Worm (Caenorhabditis elegans) whole organism, young adult: Measurements from ENCODE around the gene mlc-2.
A peak's percentile ranks its signal among the peaks of the same experiment; 100 is the strongest.
"Not testable (repeated sequence)": the region's sequence is repeated elsewhere in the genome, so short reads cannot be mapped to it uniquely, and the experiment has no call there.

Experiments
- B0019.2 ChIP-seq: fragments of 200-800 bp; sonication (Bioruptor generic); conservative IDR thresholded peaks from 2 replicates; pipeline ENCODE4 v1.3.6; 2022; ENCODE audit warnings: missing genetic modification reagents, missing genetic modification characterization, missing compliant biosample characterization
- C06A6.2 ChIP-seq: fragments of 200-800 bp; sonication (Bioruptor generic); conservative IDR thresholded peaks from 2 replicates; pipeline ENCODE4 v1.3.6; 2022; ENCODE audit warnings: missing genetic modification characterization, missing compliant biosample characterization
- D2030.7 ChIP-seq: fragments of 200-800 bp; sonication (Bioruptor generic); IDR thresholded peaks from 2 replicates; pipeline ENCODE4 v1.3.6; 2022; ENCODE audit warnings: missing genetic modification reagents, missing genetic modification characterization, missing compliant biosample characterization
- F33H1.4 ChIP-seq: fragments of 200-800 bp; sonication (Bioruptor generic); IDR thresholded peaks from 2 replicates; pipeline ENCODE4 v1.3.6; 2022; ENCODE audit warnings: missing genetic modification reagents, missing genetic modification characterization, missing compliant biosample characterization
- F37B4.10 ChIP-seq: fragments of 200-800 bp; sonication (Bioruptor generic); IDR thresholded peaks from 2 replicates; pipeline ENCODE4 v1.3.6; 2022; ENCODE audit warnings: missing genetic modification characterization, missing compliant biosample characterization
- F39B2.1 ChIP-seq: fragments of 200-800 bp; sonication (Bioruptor generic); IDR thresholded peaks from 2 replicates; pipeline ENCODE4 v1.3.6; 2022; ENCODE audit warnings: missing genetic modification reagents, missing genetic modification characterization, missing compliant biosample characterization
- F52B5.7 ChIP-seq: sonication (generic microtip); optimal IDR thresholded peaks from 2 replicates; lab custom pipeline; 2016; ENCODE audit warnings: mild to moderate bottlenecking, missing genetic modification characterization, missing compliant biosample characterization
- K11D2.4 ChIP-seq: fragments of 200-800 bp; sonication (Bioruptor generic); IDR thresholded peaks from 2 replicates; pipeline ENCODE4 v1.3.6; 2022; ENCODE audit warnings: missing genetic modification reagents, missing genetic modification characterization, missing compliant biosample characterization
- Y53G8AR.9 ChIP-seq: fragments of 200-800 bp; sonication (Bioruptor generic); conservative IDR thresholded peaks from 2 replicates; pipeline ENCODE4 v1.3.6; 2022; ENCODE audit warnings: missing genetic modification reagents, missing genetic modification characterization, missing compliant biosample characterization
- Y56A3A.18 ChIP-seq: fragments of 200-800 bp; sonication (Bioruptor generic); IDR thresholded peaks from 2 replicates; pipeline ENCODE4 v1.3.6; 2022; ENCODE audit warnings: missing genetic modification reagents, missing genetic modification characterization, missing compliant biosample characterization
- aptf-2 ChIP-seq: fragments of 200-800 bp; sonication (Bioruptor generic); conservative IDR thresholded peaks from 2 replicates; pipeline ENCODE4 v1.3.6; 2022; ENCODE audit warnings: missing genetic modification reagents, missing genetic modification characterization, missing compliant biosample characterization
- aptf-3 ChIP-seq: fragments of 200-800 bp; sonication (Bioruptor generic); IDR thresholded peaks from 2 replicates; pipeline ENCODE4 v1.3.6; 2022; ENCODE audit warnings: missing genetic modification characterization, missing compliant biosample characterization
- attf-6 ChIP-seq: fragments of 200-800 bp; sonication (Bioruptor generic); IDR thresholded peaks from 2 replicates; pipeline ENCODE4 v1.3.6; 2022; ENCODE audit warnings: missing genetic modification reagents, missing genetic modification characterization, missing compliant biosample characterization
- cebp-1 ChIP-seq, 2 experiments: fragments of 200-800 bp in 1 of 2; sonication (Bioruptor generic) in 1 of 2; sonication (generic microtip) in 1 of 2; IDR thresholded peaks in 1 of 2; optimal IDR thresholded peaks in 1 of 2; 2 replicates each; pipeline versions ENCODE4 v1.3.6 to Lab custom; 2017 to 2022; ENCODE audit warnings: missing compliant biosample characterization in 2 of 2, missing genetic modification characterization in 2 of 2, mild to moderate bottlenecking in 1 of 2, missing genetic modification reagents in 1 of 2, moderate library complexity in 1 of 2
- cebp-2 ChIP-seq: fragments of 200-800 bp; sonication (Bioruptor generic); IDR thresholded peaks from 2 replicates; pipeline ENCODE4 v1.3.6; 2022; ENCODE audit warnings: missing genetic modification characterization, missing compliant biosample characterization
- ceh-58 ChIP-seq: fragments of 200-800 bp; sonication (Bioruptor generic); IDR thresholded peaks from 2 replicates; pipeline ENCODE4 v1.3.6; 2022; ENCODE audit warnings: missing genetic modification characterization, missing compliant biosample characterization
- ceh-79 ChIP-seq: sonication (generic microtip); optimal IDR thresholded peaks from 2 replicates; lab custom pipeline; 2017; ENCODE audit warnings: mild to moderate bottlenecking, missing genetic modification characterization, missing compliant biosample characterization
- efl-1 ChIP-seq: fragments of 150-350 bp; optimal IDR thresholded peaks from 2 replicates; lab custom pipeline; 2014; ENCODE audit warnings: missing biosample characterization, missing genetic modification reagents, missing genetic modification characterization
- egl-18 ChIP-seq: fragments of 200-800 bp; sonication (Bioruptor generic); IDR thresholded peaks from 2 replicates; pipeline ENCODE4 v1.3.6; 2022; ENCODE audit warnings: missing genetic modification reagents, missing genetic modification characterization, missing compliant biosample characterization
- egrh-3 ChIP-seq: fragments of 200-800 bp; sonication (Bioruptor generic); IDR thresholded peaks from 2 replicates; pipeline ENCODE4 v1.3.6; 2022; ENCODE audit warnings: missing genetic modification reagents, missing genetic modification characterization, missing compliant biosample characterization
- ekl-4 ChIP-seq: fragments of 200-800 bp; sonication (Bioruptor generic); IDR thresholded peaks from 2 replicates; pipeline ENCODE4 v1.3.6; 2022; ENCODE audit warnings: missing genetic modification reagents, missing genetic modification characterization, missing compliant biosample characterization
- hmg-1.2 ChIP-seq: fragments of 200-800 bp; sonication (Bioruptor generic); IDR thresholded peaks from 2 replicates; pipeline ENCODE4 v1.3.6; 2022; ENCODE audit warnings: missing genetic modification reagents, missing genetic modification characterization, missing compliant biosample characterization
- hmg-20 ChIP-seq: fragments of 200-800 bp; sonication (Bioruptor generic); IDR thresholded peaks from 2 replicates; pipeline ENCODE4 v1.3.6; 2022; ENCODE audit warnings: missing genetic modification reagents, missing genetic modification characterization, missing compliant biosample characterization
- lag-1 ChIP-seq: fragments of 200-800 bp; sonication (Bioruptor generic); IDR thresholded peaks from 2 replicates; pipeline ENCODE4 v1.3.6; 2022; ENCODE audit warnings: missing genetic modification reagents, missing genetic modification characterization, missing compliant biosample characterization
- let-526 ChIP-seq: fragments of 200-800 bp; sonication (Bioruptor generic); IDR thresholded peaks from 2 replicates; pipeline ENCODE4 v1.3.6; 2022; ENCODE audit warnings: missing genetic modification reagents, missing genetic modification characterization, missing compliant biosample characterization
- lsl-1 ChIP-seq: fragments of 200-800 bp; sonication (Bioruptor generic); optimal IDR thresholded peaks from 2 replicates; lab custom pipeline; 2018; ENCODE audit warnings: mild to moderate bottlenecking, missing genetic modification characterization, moderate library complexity, missing compliant biosample characterization
- madf-10 ChIP-seq: sonication (generic microtip); optimal IDR thresholded peaks from 2 replicates; lab custom pipeline; 2016; ENCODE audit warnings: mild to moderate bottlenecking, missing genetic modification characterization, missing compliant biosample characterization
- madf-3 ChIP-seq: fragments of 200-800 bp; sonication (Bioruptor generic); IDR thresholded peaks from 2 replicates; pipeline ENCODE4 v1.3.6; 2022; ENCODE audit warnings: missing genetic modification reagents, missing genetic modification characterization, missing compliant biosample characterization
- madf-6 ChIP-seq: fragments of 200-800 bp; sonication (Bioruptor generic); IDR thresholded peaks from 2 replicates; pipeline ENCODE4 v1.3.6; 2022; ENCODE audit warnings: missing genetic modification reagents, missing genetic modification characterization, missing compliant biosample characterization
- nfya-2 ChIP-seq: fragments of 200-800 bp; sonication (Bioruptor generic); IDR thresholded peaks from 2 replicates; pipeline ENCODE4 v1.3.6; 2022; ENCODE audit warnings: missing genetic modification reagents, missing genetic modification characterization, missing compliant biosample characterization
- nfyb-1 ChIP-seq: fragments of 200-800 bp; sonication (Bioruptor generic); IDR thresholded peaks from 2 replicates; pipeline ENCODE4 v1.3.6; 2022; ENCODE audit warnings: missing genetic modification reagents, missing genetic modification characterization, missing compliant biosample characterization
- nhr-120 ChIP-seq: fragments of 200-800 bp; sonication (Bioruptor generic); IDR thresholded peaks from 2 replicates; pipeline ENCODE4 v1.3.6; 2022; ENCODE audit warnings: missing genetic modification characterization, missing compliant biosample characterization
- nhr-179 ChIP-seq: sonication (generic microtip); optimal IDR thresholded peaks from 2 replicates; lab custom pipeline; 2016; ENCODE audit warnings: mild to moderate bottlenecking, missing genetic modification characterization, missing compliant biosample characterization
- nhr-80 ChIP-seq: sonication (generic microtip); optimal IDR thresholded peaks from 2 replicates; lab custom pipeline; 2016; ENCODE audit warnings: missing genetic modification characterization, missing compliant biosample characterization
- pbrm-1 ChIP-seq: fragments of 200-800 bp; sonication (Bioruptor generic); IDR thresholded peaks from 2 replicates; pipeline ENCODE4 v1.3.6; 2022; ENCODE audit warnings: missing genetic modification reagents, missing genetic modification characterization, missing compliant biosample characterization
- sea-2 ChIP-seq: fragments of 200-800 bp; sonication (Bioruptor generic); IDR thresholded peaks from 2 replicates; pipeline ENCODE4 v1.3.6; 2022; ENCODE audit warnings: missing genetic modification characterization, missing compliant biosample characterization
- snpc-4 ChIP-seq, 5 experiments: fragments of 150-350 bp in 1 of 5; sonication (generic microtip) in 4 of 5; optimal IDR thresholded peaks; 2 replicates each; lab custom pipeline; 2014 to 2018; ENCODE audit warnings: missing genetic modification characterization in 5 of 5, missing biosample characterization in 3 of 5, antibody characterized with exemption in 2 of 5, mild to moderate bottlenecking in 2 of 5, missing compliant biosample characterization in 2 of 5, missing genotype in 2 of 5, moderate library complexity in 2 of 5, missing genetic modification reagents in 1 of 5
- sptf-2 ChIP-seq: fragments of 200-800 bp; sonication (Bioruptor generic); optimal IDR thresholded peaks from 2 replicates; lab custom pipeline; 2018; ENCODE audit warnings: mild to moderate bottlenecking, missing genetic modification characterization, missing compliant biosample characterization
- unc-62 ChIP-seq: fragments of 150-350 bp; optimal IDR thresholded peaks from 2 replicates; lab custom pipeline; 2014; ENCODE audit warnings: missing biosample characterization, missing genetic modification reagents, missing genetic modification characterization
- ztf-25 ChIP-seq: fragments of 200-800 bp; sonication (Bioruptor generic); IDR thresholded peaks from 2 replicates; pipeline ENCODE4 v1.3.6; 2022; ENCODE audit warnings: missing genetic modification reagents, missing genetic modification characterization, missing compliant biosample characterization
- ztf-26 ChIP-seq: sonication (generic microtip); optimal IDR thresholded peaks from 2 replicates; lab custom pipeline; 2017; ENCODE audit warnings: missing genetic modification characterization, missing compliant biosample characterization
- ztf-6 ChIP-seq: fragments of 200-800 bp; sonication (Bioruptor generic); IDR thresholded peaks from 2 replicates; pipeline ENCODE4 v1.3.6; 2022; ENCODE audit warnings: missing genetic modification reagents, missing genetic modification characterization, missing compliant biosample characterization

Gene mlc-2

ce11 chrX:17442539-17442938 is 13.8 kb downstream of the mlc-2 start:
- TF ChIP-seq sea-2 (GFP tag; lab: Robert Waterston, UW) = peak; percentile 85
- TF ChIP-seq egrh-3 (GFP tag; lab: Robert Waterston, UW) = peak; percentile 79; the same call in 1 of the 2 replicates
- TF ChIP-seq cebp-2 (GFP tag; lab: Robert Waterston, UW) = peak; percentile 99
- TF ChIP-seq nfya-2 (GFP tag; lab: Robert Waterston, UW) = 0 out of 2 replicates have a peak, but pooled peaks have one; percentile 84
- TF ChIP-seq egl-18 = peak; percentile 88; the same call in 1 of the 2 replicates
- TF ChIP-seq nfyb-1 (GFP tag; lab: Robert Waterston, UW) = peak; percentile 76
- TF ChIP-seq cebp-1 (GFP tag; IDR thresholded peaks at IDR 0.05; lab: Robert Waterston, UW) = peak; percentile 57; the same call in 1 of the 2 replicates
- not testable (repeated sequence) for TF ChIP-seq cebp-1 (tag; optimal IDR thresholded peaks at IDR 0.05; lab: Kevin White, UChicago)
- peak; percentile 73; the same call in 1 of the 2 replicates for TF ChIP-seq let-526 (GFP tag; lab: Robert Waterston, UW)
- 0 out of 2 replicates have a peak, but pooled peaks have one; percentile 28 for TF ChIP-seq madf-6 (GFP tag; lab: Robert Waterston, UW)
- peak; percentile 74; the same call in 1 of the 2 replicates for TF ChIP-seq madf-3
- TF ChIP-seq pbrm-1 = 0 out of 2 replicates have a peak, but pooled peaks have one; percentile 47
- TF ChIP-seq attf-6 (GFP tag; lab: Robert Waterston, UW) = peak; percentile 70; the same call in 1 of the 2 replicates
- TF ChIP-seq nhr-120 (GFP tag; lab: Robert Waterston, UW) = peak; percentile 97
- TF ChIP-seq Y53G8AR.9 (GFP tag; lab: Robert Waterston, UW) = peak; percentile 71; the same call in 1 of the 2 replicates
- TF ChIP-seq B0019.2 (GFP tag; lab: Robert Waterston, UW) = peak; percentile 48
- TF ChIP-seq ztf-25 (GFP tag; lab: Robert Waterston, UW) = peak; percentile 81; the same call in 1 of the 2 replicates
- TF ChIP-seq aptf-2 (GFP tag; lab: Robert Waterston, UW) = peak; percentile 70; the same call in 1 of the 2 replicates
- TF ChIP-seq C06A6.2 = peak; percentile 64; the same call in 1 of the 2 replicates
- TF ChIP-seq F39B2.1 = 0 out of 2 replicates have a peak, but pooled peaks have one; percentile 10
- peak; percentile 86; the same call in 1 of the 2 replicates for TF ChIP-seq Y56A3A.18 (GFP tag; lab: Robert Waterston, UW)
- peak; percentile 90 for TF ChIP-seq ztf-6 (GFP tag; lab: Robert Waterston, UW)
- TF ChIP-seq K11D2.4 (GFP tag; lab: Robert Waterston, UW) = 0 out of 2 replicates have a peak, but pooled peaks have one; percentile 55
- TF ChIP-seq ceh-58 = peak; percentile 92; the same call in 1 of the 2 replicates
- peak; percentile 97 for TF ChIP-seq aptf-3
- TF ChIP-seq lag-1 (GFP tag; lab: Robert Waterston, UW) = peak; percentile 96
- peak; percentile 59 for TF ChIP-seq D2030.7 (GFP tag; lab: Robert Waterston, UW)
- peak; percentile 67; the same call in 1 of the 2 replicates for TF ChIP-seq ekl-4 (GFP tag; lab: Robert Waterston, UW)
- TF ChIP-seq, all 124 proteins: peak for 27; not testable (repeated sequence) for 97

DNA sequence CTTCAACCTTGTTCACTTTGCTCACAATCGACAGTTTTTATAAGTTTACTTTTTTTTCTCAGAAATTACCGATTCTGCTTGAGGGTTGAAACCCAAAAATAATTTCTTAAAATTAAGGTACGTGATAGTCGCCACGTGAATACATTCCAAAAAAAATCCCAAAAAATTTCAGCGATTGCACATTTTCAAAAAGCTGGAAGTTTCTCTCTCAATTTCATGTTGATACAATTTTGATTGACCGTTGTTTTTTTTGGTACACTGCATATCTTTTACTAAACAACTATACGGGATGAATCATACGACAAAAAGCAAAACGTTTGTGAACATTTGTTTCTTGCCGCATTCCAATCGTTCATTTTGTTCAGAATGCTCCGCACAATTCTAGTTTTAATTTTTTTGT is 18.0 kb downstream of the mlc-2 start, which contains the start of gene C36E6.8:
C36E6.8 (plus strand) TSS at position 301 of the 400 bp plus-strand sequence.
- TF ChIP-seq ztf-26 (tag; lab: Kevin White, UChicago) = no peak
- TF ChIP-seq nhr-179 (tag; lab: Kevin White, UChicago) = no peak
- no peak for TF ChIP-seq nfyb-1 (GFP tag; lab: Robert Waterston, UW)
- TF ChIP-seq hmg-20 = no peak
- TF ChIP-seq F37B4.10 (GFP tag; lab: Robert Waterston, UW) = no peak
- TF ChIP-seq F52B5.7 (tag; lab: Kevin White, UChicago) = no peak
- TF ChIP-seq efl-1 (GFP tag; lab: Kevin White, UChicago) = no peak

ce11 chrX:17434234-17434633 is 22.2 kb downstream of the mlc-2 start, which contains the start of gene fubl-3:
Gene fubl-3 (plus strand): TSS chrX:17434445.
- TF ChIP-seq madf-10 (tag; lab: Kevin White, UChicago) (peak; percentile 57), sptf-2 (GFP tag; lab: Kevin White, UChicago) (no peak), nhr-80 (tag; lab: Kevin White, UChicago) (peak; percentile 13), snpc-4 (GFP tag; optimal IDR thresholded peaks at IDR 0.05; lab: Kevin White, UChicago) (peak; percentile 17), snpc-4 (tag; optimal IDR thresholded peaks at IDR 0.05; lab: Kevin White, UChicago) (peak in 2 of 4 experiments; percentile 66 to 77), ztf-26 (tag; lab: Kevin White, UChicago) (no peak), hmg-1.2 (GFP tag; lab: Robert Waterston, UW) (peak; percentile 33; the same call in 1 of the 2 replicates), ceh-79 (tag; lab: Kevin White, UChicago) (no peak), lsl-1 (GFP tag; lab: Kevin White, UChicago) (no peak), unc-62 (GFP tag; lab: Kevin White, UChicago) (no peak), F33H1.4 (peak; percentile 31; the same call in 1 of the 2 replicates), attf-6 (GFP tag; lab: Robert Waterston, UW) (no peak), egrh-3 (GFP tag; lab: Robert Waterston, UW) (no peak)
